Worm (Caenorhabditis elegans): ENCODE data around the gene jmjd-4.
A peak's percentile ranks its signal among the peaks of the same experiment; 100 is the strongest.

jmjd-4 gene

ce11 chrIII:10329811-10330210 lies 4.0 kb downstream of the jmjd-4 start:
- no peak for TF ChIP-seq med-1 (GFP tag; optimal IDR thresholded peaks at IDR 0.05; ENCODE audit: insufficient read depth)
- TF ChIP-seq ztf-29 (GFP tag; IDR thresholded peaks at IDR 0.05): no peak
- TF ChIP-seq ztf-23 (GFP tag; IDR thresholded peaks at IDR 0.05): no peak
- no peak for TF ChIP-seq klf-2 (GFP tag; conservative IDR thresholded peaks at IDR 0.05)
- TF ChIP-seq T22C8.4 (GFP tag; IDR thresholded peaks at IDR 0.05): no peak
- TF ChIP-seq tab-1 (GFP tag; IDR thresholded peaks at IDR 0.05): no peak
- TF ChIP-seq cog-1 (tag; optimal IDR thresholded peaks at IDR 0.05): no peak
- TF ChIP-seq flt-1 (GFP tag; IDR thresholded peaks at IDR 0.05): no peak
- no peak for TF ChIP-seq ref-1 (GFP tag; conservative IDR thresholded peaks at IDR 0.05)

ce11 chrIII:10328565-10329541 lies 5.0 kb downstream of the jmjd-4 start:
- TF ChIP-seq ztf-29 (GFP tag; IDR thresholded peaks at IDR 0.05) (no peak), ztf-23 (GFP tag; IDR thresholded peaks at IDR 0.05) (no peak), cog-1 (tag; optimal IDR thresholded peaks at IDR 0.05) (no peak), med-1 (GFP tag; optimal IDR thresholded peaks at IDR 0.05; ENCODE audit: insufficient read depth) (no peak), ref-1 (GFP tag; conservative IDR thresholded peaks at IDR 0.05) (no peak), tab-1 (GFP tag; IDR thresholded peaks at IDR 0.05) (no peak), klf-2 (GFP tag; conservative IDR thresholded peaks at IDR 0.05) (no peak), flt-1 (GFP tag; IDR thresholded peaks at IDR 0.05) (no peak), T22C8.4 (GFP tag; IDR thresholded peaks at IDR 0.05) (no peak)

- no peak for TF ChIP-seq klf-2 (GFP tag; conservative IDR thresholded peaks at IDR 0.05)
- TF ChIP-seq ref-1 (GFP tag; conservative IDR thresholded peaks at IDR 0.05): no peak
- TF ChIP-seq med-1 (GFP tag; optimal IDR thresholded peaks at IDR 0.05; ENCODE audit: insufficient read depth): no peak
- no peak for TF ChIP-seq ztf-23 (GFP tag; IDR thresholded peaks at IDR 0.05)
- TF ChIP-seq flt-1 (GFP tag; IDR thresholded peaks at IDR 0.05): no peak
- TF ChIP-seq cog-1 (tag; optimal IDR thresholded peaks at IDR 0.05): no peak
- TF ChIP-seq T22C8.4 (GFP tag; IDR thresholded peaks at IDR 0.05): no peak
Observed at ce11 chrIII:10326327-10326726, 7.5 kb downstream of the jmjd-4 start.

- TF ChIP-seq klf-2 (GFP tag; conservative IDR thresholded peaks at IDR 0.05) (no peak), ztf-23 (GFP tag; IDR thresholded peaks at IDR 0.05) (no peak), cog-1 (tag; optimal IDR thresholded peaks at IDR 0.05) (no peak), T22C8.4 (GFP tag; IDR thresholded peaks at IDR 0.05) (no peak), ref-1 (GFP tag; conservative IDR thresholded peaks at IDR 0.05) (no peak), tab-1 (GFP tag; IDR thresholded peaks at IDR 0.05) (no peak), flt-1 (GFP tag; IDR thresholded peaks at IDR 0.05) (no peak), ztf-29 (GFP tag; IDR thresholded peaks at IDR 0.05) (no peak), med-1 (GFP tag; optimal IDR thresholded peaks at IDR 0.05; ENCODE audit: insufficient read depth) (no peak)
Observed at ce11 chrIII:10320788-10321187, 13.0 kb downstream of the jmjd-4 start, which contains the start of gene sas-7. Gene sas-7, plus strand, starts transcription at chrIII:10321019.

- TF ChIP-seq flt-1 (GFP tag; IDR thresholded peaks at IDR 0.05): 0 out of 2 replicates have a peak, but pooled peaks have one; percentile 30
Observed at ce11 chrIII:10320228-10320705, 13.6 kb downstream of the jmjd-4 start.

- TF ChIP-seq T22C8.4 (GFP tag; IDR thresholded peaks at IDR 0.05) (peak; percentile 97), cog-1 (tag; optimal IDR thresholded peaks at IDR 0.05) (peak; percentile 41), flt-1 (GFP tag; IDR thresholded peaks at IDR 0.05) (no peak)
Observed at ce11 chrIII:10318755-10319154, 15.1 kb downstream of the jmjd-4 start, which contains the start of gene unc-69. Gene unc-69, plus strand, starts transcription at chrIII:10318939.

ce11 chrIII:10318062-10318609 lies 15.7 kb downstream of the jmjd-4 start, which contains the start of the genes unc-50 and ostf-4:
Gene unc-50, minus strand, starts transcription at chrIII:10318162.
Gene ostf-4, minus strand, starts transcription at chrIII:10318559.
- no peak for TF ChIP-seq klf-2 (GFP tag; conservative IDR thresholded peaks at IDR 0.05)
- no peak for TF ChIP-seq ref-1 (GFP tag; conservative IDR thresholded peaks at IDR 0.05)
- TF ChIP-seq tab-1 (GFP tag; IDR thresholded peaks at IDR 0.05): no peak
- TF ChIP-seq T22C8.4 (GFP tag; IDR thresholded peaks at IDR 0.05): no peak
- no peak for TF ChIP-seq med-1 (GFP tag; optimal IDR thresholded peaks at IDR 0.05; ENCODE audit: insufficient read depth)
- TF ChIP-seq ztf-23 (GFP tag; IDR thresholded peaks at IDR 0.05): no peak
- TF ChIP-seq cog-1 (tag; optimal IDR thresholded peaks at IDR 0.05): no peak
- no peak for TF ChIP-seq ztf-29 (GFP tag; IDR thresholded peaks at IDR 0.05)

ce11 chrIII:10314234-10314633 lies 19.6 kb downstream of the jmjd-4 start:
- TF ChIP-seq tab-1 (GFP tag; IDR thresholded peaks at IDR 0.05) (no peak), klf-2 (GFP tag; conservative IDR thresholded peaks at IDR 0.05) (no peak), flt-1 (GFP tag; IDR thresholded peaks at IDR 0.05) (no peak), med-1 (GFP tag; optimal IDR thresholded peaks at IDR 0.05; ENCODE audit: insufficient read depth) (no peak), T22C8.4 (GFP tag; IDR thresholded peaks at IDR 0.05) (no peak), ztf-23 (GFP tag; IDR thresholded peaks at IDR 0.05) (no peak)

ce11 chrIII:10311016-10311415 lies 22.8 kb downstream of the jmjd-4 start, which contains the start of gene T07A5.7:
Gene T07A5.7, minus strand, starts transcription at chrIII:10311116.
- no peak for TF ChIP-seq klf-2 (GFP tag; conservative IDR thresholded peaks at IDR 0.05)
- no peak for TF ChIP-seq flt-1 (GFP tag; IDR thresholded peaks at IDR 0.05)
- TF ChIP-seq T22C8.4 (GFP tag; IDR thresholded peaks at IDR 0.05): no peak
- TF ChIP-seq ref-1 (GFP tag; conservative IDR thresholded peaks at IDR 0.05): no peak
- TF ChIP-seq ztf-29 (GFP tag; IDR thresholded peaks at IDR 0.05): no peak
- TF ChIP-seq tab-1 (GFP tag; IDR thresholded peaks at IDR 0.05): no peak
- TF ChIP-seq med-1 (GFP tag; optimal IDR thresholded peaks at IDR 0.05; ENCODE audit: insufficient read depth): no peak
- TF ChIP-seq cog-1 (tag; optimal IDR thresholded peaks at IDR 0.05): no peak
- TF ChIP-seq ztf-23 (GFP tag; IDR thresholded peaks at IDR 0.05): no peak

Data from whole organism, midembryonic.